Fruit fly (Drosophila melanogaster) whole organism, embryonic: ENCODE data around the gene Baldspot.

ENCODE experiments used
- Awh ChIP-seq: fragments of 200-800 bp; sonication (Bioruptor generic); IDR thresholded peaks from 2 replicates; pipeline ENCODE4, ENCODE4 v1.3.6; 2022; ENCODE audit warnings: missing biosample characterization, missing genetic modification characterization
- Bgb ChIP-seq: fragments of 200-800 bp; sonication (Bioruptor generic); IDR thresholded peaks from 2 replicates; pipeline ENCODE4 v1.3.6; 2022; ENCODE audit warnings: missing biosample characterization, missing genetic modification characterization; ENCODE audit not compliant: partially characterized antibody
- Blimp-1 ChIP-seq: fragments of 200-800 bp; sonication (Bioruptor generic); optimal IDR thresholded peaks from 3 replicates; lab custom pipeline; 2018; ENCODE audit warnings: missing biosample characterization, missing genetic modification characterization, mild to moderate bottlenecking, moderate library complexity, missing genetic modification reagents
- CG1024 ChIP-seq: fragments of 200-800 bp; sonication (Bioruptor generic); IDR thresholded peaks from 2 replicates; pipeline ENCODE4 v1.3.6; 2022; ENCODE audit warnings: missing biosample characterization, missing genetic modification characterization
- CG10543 ChIP-seq: fragments of 200-800 bp; sonication (Bioruptor generic); optimal IDR thresholded peaks from 3 replicates; lab custom pipeline; 2017; ENCODE audit warnings: missing biosample characterization, mild to moderate bottlenecking, missing genetic modification characterization, moderate library complexity
- CG12391 ChIP-seq: fragments of 200-800 bp; sonication (Bioruptor generic); optimal IDR thresholded peaks from 3 replicates; lab custom pipeline; 2018; ENCODE audit warnings: missing biosample characterization, mild to moderate bottlenecking, missing genetic modification characterization, moderate library complexity
- CG13624 ChIP-seq: fragments of 200-800 bp; sonication (Bioruptor generic); optimal IDR thresholded peaks from 2 replicates; lab custom pipeline; 2016; ENCODE audit warnings: missing biosample characterization, missing genetic modification characterization
- CG14710 ChIP-seq: fragments of 200-800 bp; sonication (Bioruptor generic); optimal IDR thresholded peaks from 3 replicates; lab custom pipeline; 2019; ENCODE audit warnings: missing biosample characterization, mild to moderate bottlenecking, missing genetic modification characterization, moderate library complexity
- CG18476 ChIP-seq: fragments of 200-800 bp; sonication (Bioruptor generic); optimal IDR thresholded peaks from 2 replicates; lab custom pipeline; 2016; ENCODE audit warnings: missing biosample characterization, mild to moderate bottlenecking, missing genetic modification characterization
- CG3065 ChIP-seq: fragments of 200-800 bp; sonication (Bioruptor generic); optimal IDR thresholded peaks from 2 replicates; lab custom pipeline; 2016; ENCODE audit warnings: missing biosample characterization, missing genetic modification characterization
- CG34422 ChIP-seq: fragments of 200-800 bp; sonication (Bioruptor generic); IDR thresholded peaks from 3 replicates; pipeline ENCODE4 v1.3.6; 2022; ENCODE audit warnings: missing biosample characterization, missing genetic modification characterization
- CG7987 ChIP-seq: fragments of 200-800 bp; sonication (Bioruptor generic); optimal IDR thresholded peaks from 2 replicates; lab custom pipeline; 2018; ENCODE audit warnings: missing biosample characterization, mild to moderate bottlenecking, missing genetic modification characterization, moderate library complexity
- CG8281 ChIP-seq: fragments of 200-800 bp; sonication (Bioruptor generic); optimal IDR thresholded peaks from 2 replicates; lab custom pipeline; 2018; ENCODE audit warnings: missing biosample characterization, mild to moderate bottlenecking, missing genetic modification characterization, moderate library complexity
- CG8478 ChIP-seq: fragments of >200 bp; optimal IDR thresholded peaks from 2 replicates; lab custom pipeline; 2018
- CG9876 ChIP-seq: fragments of 200-800 bp; sonication (Bioruptor generic); optimal IDR thresholded peaks from 2 replicates; lab custom pipeline; 2016; ENCODE audit warnings: missing biosample characterization, missing genetic modification characterization
- Dad ChIP-seq: fragments of 200-800 bp; sonication (Bioruptor generic); optimal IDR thresholded peaks from 3 replicates; lab custom pipeline; 2016; ENCODE audit warnings: missing biosample characterization, missing genetic modification characterization
- HLH4C ChIP-seq: fragments of 200-800 bp; sonication (Bioruptor generic); IDR thresholded peaks from 3 replicates; pipeline ENCODE4 v1.3.6; 2022; ENCODE audit warnings: missing biosample characterization, missing genetic modification characterization; ENCODE audit not compliant: partially characterized antibody
- Hr51 ChIP-seq, 2 experiments: fragments of 200-800 bp; sonication (Bioruptor generic); optimal IDR thresholded peaks; 2 replicates in 1 of 2; 3 replicates in 1 of 2; lab custom pipeline; 2016 to 2018; ENCODE audit warnings: missing biosample characterization in 2 of 2, missing genetic modification characterization in 2 of 2, mild to moderate bottlenecking in 1 of 2, moderate library complexity in 1 of 2
- Kr ChIP-seq: fragments of 200-800 bp; sonication (Bioruptor generic); optimal IDR thresholded peaks from 2 replicates; lab custom pipeline; 2017; ENCODE audit warnings: missing biosample characterization, mild to moderate bottlenecking, missing genetic modification characterization
- MBD-R2 ChIP-seq: fragments of 200-800 bp; sonication (Bioruptor generic); IDR thresholded peaks from 2 replicates; pipeline ENCODE4 v1.3.6; 2022; ENCODE audit warnings: missing biosample characterization, missing genetic modification characterization
- MTF-1 ChIP-seq: fragments of 200-800 bp; sonication (Bioruptor generic); optimal IDR thresholded peaks from 2 replicates; lab custom pipeline; 2018; ENCODE audit warnings: missing biosample characterization, mild to moderate bottlenecking, missing genetic modification characterization, borderline replicate concordance
- Mes4 ChIP-seq: fragments of 200-800 bp; sonication (Bioruptor generic); optimal IDR thresholded peaks from 2 replicates; lab custom pipeline; 2016; ENCODE audit warnings: missing biosample characterization, missing genetic modification characterization
- NC2α ChIP-seq: fragments of 200-800 bp; sonication (Bioruptor generic); optimal IDR thresholded peaks from 2 replicates; lab custom pipeline; 2016; ENCODE audit warnings: missing biosample characterization, missing genetic modification characterization
- NC2β ChIP-seq: fragments of 200-800 bp; sonication (Bioruptor generic); optimal IDR thresholded peaks from 2 replicates; lab custom pipeline; 2016; ENCODE audit warnings: missing biosample characterization, missing genetic modification characterization
- Rx ChIP-seq: fragments of 200-800 bp; sonication (Bioruptor generic); IDR thresholded peaks from 2 replicates; pipeline ENCODE4 v1.3.6; 2022; ENCODE audit warnings: missing biosample characterization, missing genetic modification characterization
- Sox100B ChIP-seq: fragments of 200-800 bp; sonication (Bioruptor generic); optimal IDR thresholded peaks from 3 replicates; lab custom pipeline; 2018; ENCODE audit warnings: missing biosample characterization, mild to moderate bottlenecking, missing genetic modification characterization
- TFAM ChIP-seq: fragments of 200-800 bp; sonication (Bioruptor generic); optimal IDR thresholded peaks from 2 replicates; lab custom pipeline; 2017; ENCODE audit warnings: missing biosample characterization, missing genetic modification characterization, inconsistent platforms
- Taf1 ChIP-seq: fragments of 200-800 bp; sonication (Bioruptor generic); IDR thresholded peaks from 2 replicates; pipeline ENCODE4 v1.3.6; 2022; ENCODE audit warnings: missing biosample characterization, missing genetic modification characterization
- ab ChIP-seq: fragments of 200-800 bp; sonication (Bioruptor generic); optimal IDR thresholded peaks from 2 replicates; lab custom pipeline; 2016; ENCODE audit warnings: missing biosample characterization, missing genetic modification characterization
- bsh ChIP-seq, 2 experiments: fragments of 200-800 bp; sonication (Bioruptor generic); optimal IDR thresholded peaks; 2 replicates each; lab custom pipeline; 2017 to 2018; ENCODE audit warnings: mild to moderate bottlenecking in 2 of 2, missing biosample characterization in 2 of 2, missing genetic modification characterization in 2 of 2, moderate library complexity in 1 of 2
- btn ChIP-seq: fragments of 200-800 bp; sonication (Bioruptor generic); optimal IDR thresholded peaks from 2 replicates; lab custom pipeline; 2016; ENCODE audit warnings: missing biosample characterization, missing genetic modification characterization
- chn ChIP-seq: fragments of 200-800 bp; sonication (Bioruptor generic); optimal IDR thresholded peaks from 2 replicates; lab custom pipeline; 2016; ENCODE audit warnings: missing biosample characterization, missing genetic modification characterization
- ci ChIP-seq: fragments of 200-800 bp; sonication (Bioruptor generic); IDR thresholded peaks from 3 replicates; pipeline ENCODE4 v1.3.6; 2022; ENCODE audit warnings: missing biosample characterization, missing genetic modification characterization
- cwo ChIP-seq: fragments of 200-800 bp; sonication (Bioruptor generic); optimal IDR thresholded peaks from 3 replicates; lab custom pipeline; 2017; ENCODE audit warnings: missing biosample characterization, missing genetic modification characterization, mild to moderate bottlenecking, moderate library complexity, missing genetic modification reagents
- en ChIP-seq: fragments of 200-800 bp; sonication (Bioruptor generic); optimal IDR thresholded peaks from 2 replicates; lab custom pipeline; 2016; ENCODE audit warnings: missing biosample characterization, missing genetic modification characterization
- fu2 ChIP-seq: fragments of 200-800 bp; sonication (Bioruptor generic); optimal IDR thresholded peaks from 2 replicates; lab custom pipeline; 2016; ENCODE audit warnings: missing biosample characterization, missing genetic modification characterization
- grau ChIP-seq: fragments of 200-800 bp; optimal IDR thresholded peaks from 3 replicates; lab custom pipeline; 2019; ENCODE audit warnings: missing biosample characterization, mild to moderate bottlenecking, missing genetic modification characterization, moderate library complexity
- jumu ChIP-seq: fragments of 200-800 bp; sonication (Bioruptor generic); optimal IDR thresholded peaks from 3 replicates; lab custom pipeline; 2016; ENCODE audit warnings: missing biosample characterization, missing genetic modification characterization
- lmd ChIP-seq: fragments of 200-800 bp; sonication (Bioruptor generic); IDR thresholded peaks from 2 replicates; pipeline ENCODE4 v1.3.6; 2022; ENCODE audit warnings: missing biosample characterization, missing genetic modification characterization
- mld ChIP-seq: fragments of 200-800 bp; sonication (Bioruptor generic); IDR thresholded peaks from 3 replicates; pipeline ENCODE4 v1.3.6; 2022; ENCODE audit warnings: missing biosample characterization, missing genetic modification characterization; ENCODE audit not compliant: partially characterized antibody
- pros ChIP-seq: fragments of 200-800 bp; sonication (Bioruptor generic); optimal IDR thresholded peaks from 3 replicates; lab custom pipeline; 2019; ENCODE audit warnings: missing biosample characterization, mild to moderate bottlenecking, missing genetic modification characterization, moderate library complexity
- sd ChIP-seq: fragments of 200-800 bp; sonication (Bioruptor generic); optimal IDR thresholded peaks from 3 replicates; lab custom pipeline; 2018; ENCODE audit warnings: missing biosample characterization, mild to moderate bottlenecking, missing genetic modification characterization, moderate library complexity
- slbo ChIP-seq: fragments of 200-800 bp; sonication (Bioruptor generic); IDR thresholded peaks from 2 replicates; pipeline ENCODE4 v1.3.6; 2022; ENCODE audit warnings: missing biosample characterization, missing genetic modification characterization
- slp2 ChIP-seq: fragments of 200-800 bp; sonication (Bioruptor generic); optimal IDR thresholded peaks from 2 replicates; lab custom pipeline; 2016; ENCODE audit warnings: missing biosample characterization, missing genetic modification characterization
- so ChIP-seq: fragments of 200-800 bp; sonication (Bioruptor generic); IDR thresholded peaks from 3 replicates; pipeline ENCODE4 v1.3.6; 2022; ENCODE audit warnings: missing biosample characterization, missing genetic modification characterization
- stc ChIP-seq: fragments of 200-800 bp; sonication (Bioruptor generic); IDR thresholded peaks from 2 replicates; pipeline ENCODE4 v1.3.6; 2022; ENCODE audit warnings: missing biosample characterization, missing genetic modification characterization
- sug ChIP-seq: fragments of 200-800 bp; optimal IDR thresholded peaks from 2 replicates; lab custom pipeline; 2019; ENCODE audit warnings: missing biosample characterization, mild to moderate bottlenecking, missing genetic modification characterization, moderate library complexity
- vvl ChIP-seq: fragments of 200-800 bp; sonication (Bioruptor generic); IDR thresholded peaks from 2 replicates; pipeline ENCODE4 v1.3.6; 2022; ENCODE audit warnings: missing biosample characterization, missing genetic modification characterization
- wek ChIP-seq: fragments of 200-800 bp; sonication (Bioruptor generic); optimal IDR thresholded peaks from 3 replicates; lab custom pipeline; 2018; ENCODE audit warnings: missing biosample characterization, mild to moderate bottlenecking, missing genetic modification characterization, moderate library complexity
- zfh1 ChIP-seq: fragments of 200-800 bp; sonication (Bioruptor generic); IDR thresholded peaks from 3 replicates; pipeline ENCODE4 v1.3.6; 2022; ENCODE audit warnings: missing biosample characterization, missing genetic modification characterization
- zfh2 ChIP-seq: fragments of 200-800 bp; sonication (Bioruptor generic); optimal IDR thresholded peaks from 2 replicates; lab custom pipeline; 2016; ENCODE audit warnings: missing biosample characterization, missing genetic modification characterization

Gene Baldspot

dm6 chr3L:16609120-16609519 lies 52.3 kb downstream of the Baldspot start, which contains the start of gene CG4098 (continued):
- TF ChIP-seq MBD-R2 (GFP tag; lab: Robert Waterston, UW) (peak; percentile 95), Mes4 (GFP tag; lab: Kevin White, UChicago) (peak; percentile 13), CG7987 (GFP tag; lab: Kevin White, UChicago) (peak; percentile 29), Kr (GFP tag; lab: Kevin White, UChicago) (no peak), grau (tag; lab: Kevin White, UChicago) (peak; percentile 59), CG9876 (peak; percentile 26), mld (no peak), CG13624 (peak; percentile 59), Rx (GFP tag; lab: Robert Waterston, UW) (0 out of 2 replicates have a peak, but pooled peaks have one; percentile 32), Bgb (GFP tag; lab: Robert Waterston, UW) (no peak), MTF-1 (GFP tag; lab: Kevin White, UChicago) (peak; percentile 24), Taf1 (GFP tag; lab: Robert Waterston, UW) (peak; percentile 65), Hr51 (GFP tag; optimal IDR thresholded peaks at IDR 0.05; lab: Kevin White, UChicago) (peak; percentile 7 to 39), CG34422 (peak; percentile 34; the same call in 1 of the 3 replicates), zfh1 (peak; percentile 81), jumu (GFP tag; lab: Kevin White, UChicago) (peak; percentile 68), fu2 (peak; percentile 56), pros (GFP tag; lab: Kevin White, UChicago) (no peak), NC2β (GFP tag; lab: Kevin White, UChicago) (peak; percentile 44), sd (peak; percentile 37), NC2α (GFP tag; lab: Kevin White, UChicago) (no peak), wek (GFP tag; lab: Kevin White, UChicago) (peak; percentile 48), CG8281 (no peak), ci (GFP tag; lab: Robert Waterston, UW) (peak; percentile 87; the same call in 2 of the 3 replicates), en (no peak), chn (GFP tag; lab: Kevin White, UChicago) (peak; percentile 46), CG8478 (lab: Kevin White, UChicago) (no peak), Sox100B (GFP tag; lab: Kevin White, UChicago) (no peak), CG10543 (GFP tag; lab: Kevin White, UChicago) (peak; percentile 27), HLH4C (GFP tag; lab: Robert Waterston, UW) (no peak), CG3065 (GFP tag; lab: Kevin White, UChicago) (no peak), lmd (peak; percentile 68; the same call in 1 of the 2 replicates), slbo (peak; percentile 92), Awh (GFP tag; lab: Robert Waterston, UW) (peak; percentile 39; the same call in 1 of the 2 replicates), slp2 (GFP tag; lab: Kevin White, UChicago) (no peak), btn (GFP tag; lab: Kevin White, UChicago) (peak; percentile 2), bsh (GFP tag; optimal IDR thresholded peaks at IDR 0.05; lab: Kevin White, UChicago) (peak in 1 of 2 experiments; percentile 47), Blimp-1 (GFP tag; lab: Kevin White, UChicago) (peak; percentile 12), CG14710 (tag; lab: Kevin White, UChicago) (peak; percentile 5), zfh2 (peak; percentile 75), stc (GFP tag; lab: Robert Waterston, UW) (peak; percentile 38; the same call in 1 of the 2 replicates), Dad (GFP tag; lab: Kevin White, UChicago) (no peak), CG12391 (tag; lab: Kevin White, UChicago) (peak; percentile 53), vvl (GFP tag; lab: Robert Waterston, UW) (peak; percentile 90), CG1024 (GFP tag; lab: Robert Waterston, UW) (no peak), so (GFP tag; lab: Robert Waterston, UW) (0 out of 3 replicates have a peak, but pooled peaks have one; percentile 11), TFAM (GFP tag; lab: Kevin White, UChicago) (no peak), sug (tag; lab: Kevin White, UChicago) (peak; percentile 40), ab (peak; percentile 12), cwo (GFP tag; lab: Kevin White, UChicago) (peak; percentile 39), CG18476 (GFP tag; lab: Kevin White, UChicago) (no peak)
